Worm (Caenorhabditis elegans): ENCODE results near the gene C05E11.7.
"Not testable (repeated sequence)": the region's sequence is repeated elsewhere in the genome, so short reads cannot be mapped to it uniquely, and the experiment has no call there.

- not testable (repeated sequence) for TF ChIP-seq F16B12.6 (tag; optimal IDR thresholded peaks at IDR 0.05); egl-27 (tag; optimal IDR thresholded peaks at IDR 0.05); efl-1 (optimal IDR thresholded peaks at IDR 0.05); unc-62 (GFP tag; optimal IDR thresholded peaks at IDR 0.05); nhr-11 (tag; optimal IDR thresholded peaks at IDR 0.05); ces-1 (GFP tag; optimal IDR thresholded peaks at IDR 0.05); pqm-1 (tag; optimal IDR thresholded peaks at IDR 0.05); nhr-77 (tag; optimal IDR thresholded peaks at IDR 0.05); aly-2 (tag; optimal IDR thresholded peaks at IDR 0.05)
- TF ChIP-seq ztf-11 (tag; optimal IDR thresholded peaks at IDR 0.05) (peak in 1 of 2 experiments; percentile 75), efl-1 (GFP tag; optimal IDR thresholded peaks at IDR 0.05 in 1 of 2) (peak in 1 of 2 experiments; percentile 80), nhr-90 (tag; optimal IDR thresholded peaks at IDR 0.05; ENCODE audit: poor library complexity) (peak; percentile 81), grh-1 (GFP tag; IDR thresholded peaks at IDR 0.05) (peak; percentile 88), lsy-2 (tag; optimal IDR thresholded peaks at IDR 0.05) (peak in 1 of 2 experiments; percentile 65)
Measured at ce11 chrX:4606389-4606880, 21.0 kb upstream of the C05E11.7 start.
